Worm (Caenorhabditis elegans): ENCODE results near the gene irg-5.

irg-5 gene

DNA sequence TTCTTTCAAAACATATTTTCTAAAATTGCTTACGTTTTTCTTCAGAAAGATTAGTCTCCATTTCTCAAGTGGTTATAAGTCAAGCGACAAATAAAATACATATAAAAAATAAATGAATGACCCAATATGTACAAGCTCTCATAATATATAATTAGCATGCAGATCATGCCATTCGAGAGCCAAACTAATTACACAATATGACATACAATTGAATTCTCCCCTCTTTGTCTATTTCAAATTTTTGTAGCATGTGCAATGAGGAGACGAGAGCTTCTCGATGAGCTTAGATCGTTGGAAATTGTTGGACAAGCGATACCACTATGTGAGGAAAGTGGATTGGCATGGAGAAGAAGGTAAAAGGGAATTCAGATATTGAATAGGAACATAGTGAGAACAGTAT lies 31.0 kb downstream of the irg-5 start, which contains the start of gene hlh-34:
TSS of gene hlh-34 (minus strand) at position 101 of the 400 bp plus-strand sequence.
- TF ChIP-seq bed-2 (GFP tag; IDR thresholded peaks at IDR 0.05): no peak
- no peak for TF ChIP-seq chd-7 (tag; optimal IDR thresholded peaks at IDR 0.05)
- TF ChIP-seq die-1 (tag; optimal IDR thresholded peaks at IDR 0.05): no peak
- no peak for TF ChIP-seq zfh-2 (GFP tag; conservative IDR thresholded peaks at IDR 0.05)
- no peak for TF ChIP-seq efl-1 (GFP tag; optimal IDR thresholded peaks at IDR 0.05)
- no peak for TF ChIP-seq ztf-18 (tag; optimal IDR thresholded peaks at IDR 0.05)

DNA sequence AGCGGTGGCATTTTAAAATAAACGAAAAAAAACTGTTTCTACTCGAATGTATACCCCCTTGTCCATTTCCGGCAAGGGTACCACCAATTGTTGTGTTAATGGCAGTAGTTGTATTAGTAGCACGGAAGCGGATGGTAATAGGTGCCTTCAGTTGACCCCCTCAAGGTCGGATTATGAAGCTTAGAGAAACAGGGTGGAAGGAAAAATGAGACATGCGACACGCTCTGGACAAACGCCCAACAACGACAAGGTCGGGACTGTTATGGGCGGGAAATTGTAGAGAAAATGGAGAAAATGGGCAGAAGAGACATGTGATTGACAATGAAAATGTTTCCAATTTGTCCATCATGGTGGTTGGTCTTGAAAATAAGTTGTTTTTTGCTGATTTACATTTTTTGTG lies 34.3 kb downstream of the irg-5 start, which contains the start of gene T01D3.3:
TSS of gene T01D3.3 (plus strand) at position 312 of the 400 bp plus-strand sequence.
- TF ChIP-seq Y67H2A.10 (GFP tag; conservative IDR thresholded peaks at IDR 0.05) (no peak), ztf-6 (GFP tag; IDR thresholded peaks at IDR 0.05) (no peak), unc-62 (GFP tag; optimal IDR thresholded peaks at IDR 0.05) (no peak), ama-1 (optimal IDR thresholded peaks at IDR 0.05) (no peak), ama-1 (GFP tag; optimal IDR thresholded peaks at IDR 0.05) (no peak), B0336.3 (GFP tag; IDR thresholded peaks at IDR 0.05) (no peak), hsf-1 (GFP tag; IDR thresholded peaks at IDR 0.05) (no peak), aptf-2 (GFP tag; conservative IDR thresholded peaks at IDR 0.05) (no peak), F39B2.1 (GFP tag; IDR thresholded peaks at IDR 0.05) (no peak), nfyb-1 (GFP tag; IDR thresholded peaks at IDR 0.05) (no peak), mcd-1 (GFP tag; IDR thresholded peaks at IDR 0.05) (no peak)

DNA sequence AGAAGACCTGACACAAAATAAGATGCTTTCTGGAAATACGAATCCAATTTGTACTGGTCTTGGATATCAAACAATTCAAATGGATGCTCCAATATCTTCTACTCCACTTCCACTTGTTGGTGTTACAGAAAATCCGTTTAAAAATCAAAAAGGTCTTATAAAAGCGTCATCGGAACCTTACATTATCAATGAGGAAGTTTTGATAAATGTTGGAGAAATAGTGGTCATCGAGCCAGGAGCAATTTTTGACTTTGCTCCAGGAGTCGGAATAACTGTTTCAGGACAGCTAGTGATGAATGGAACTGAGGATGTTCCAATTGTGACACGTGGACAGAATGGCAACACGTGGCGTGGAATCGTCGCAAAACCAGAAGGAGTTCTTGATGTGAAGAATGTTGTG lies 44.2 kb downstream of the irg-5 start:
- TF ChIP-seq bed-1 (GFP tag; IDR thresholded peaks at IDR 0.05) (no peak), F22D6.2 (tag; optimal IDR thresholded peaks at IDR 0.05) (no peak), hlh-26 (GFP tag; conservative IDR thresholded peaks at IDR 0.05) (no peak), madf-10 (tag; optimal IDR thresholded peaks at IDR 0.05) (no peak), pha-4 (tag; optimal IDR thresholded peaks at IDR 0.05) (no peak), unc-62 (GFP tag; optimal IDR thresholded peaks at IDR 0.05) (no peak), ekl-4 (GFP tag; IDR thresholded peaks at IDR 0.05) (no peak), B0261.1 (tag; optimal IDR thresholded peaks at IDR 0.05) (no peak), attf-3 (GFP tag; conservative IDR thresholded peaks at IDR 0.05) (no peak), let-526 (GFP tag; IDR thresholded peaks at IDR 0.05) (no peak), ceh-91 (GFP tag; IDR thresholded peaks at IDR 0.05) (no peak), cebp-2 (GFP tag; IDR thresholded peaks at IDR 0.05) (no peak), K12H6.12 (tag; optimal IDR thresholded peaks at IDR 0.05) (no peak), hmg-20 (GFP tag; IDR thresholded peaks at IDR 0.05) (no peak), nfyb-1 (GFP tag; IDR thresholded peaks at IDR 0.05) (no peak), ztf-28 (GFP tag; IDR thresholded peaks at IDR 0.05) (no peak), F57C9.4 (tag; optimal IDR thresholded peaks at IDR 0.05) (no peak), lin-54 (GFP tag; optimal IDR thresholded peaks at IDR 0.05) (no peak), mcd-1 (GFP tag; IDR thresholded peaks at IDR 0.05) (no peak)

DNA sequence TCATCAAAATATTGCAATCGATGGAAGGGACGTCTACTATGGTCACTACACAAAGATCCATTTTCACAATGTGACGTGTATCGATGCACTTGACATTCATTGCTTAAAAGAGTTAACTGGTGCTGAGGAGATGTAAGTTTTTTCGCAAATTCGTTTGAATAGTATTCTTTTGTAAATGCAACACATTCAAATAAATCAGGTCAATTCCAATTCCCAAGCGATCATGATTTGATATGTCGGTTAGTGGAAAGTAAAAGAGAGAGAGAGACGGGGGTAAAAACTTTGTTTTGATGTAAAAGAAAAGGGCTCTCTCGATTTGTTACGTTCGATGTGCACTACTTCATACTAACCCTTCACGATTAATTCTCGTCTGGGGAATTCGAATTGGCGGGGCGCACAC lies 48.0 kb downstream of the irg-5 start:
- no peak for TF ChIP-seq athp-1 (tag; optimal IDR thresholded peaks at IDR 0.05)
- no peak for TF ChIP-seq tlf-1 (GFP tag; optimal IDR thresholded peaks at IDR 0.05)
- no peak for TF ChIP-seq ztf-6 (GFP tag; IDR thresholded peaks at IDR 0.05)
- no peak for TF ChIP-seq ceh-40 (GFP tag; IDR thresholded peaks at IDR 0.05)
- no peak for TF ChIP-seq F22D6.2 (tag; optimal IDR thresholded peaks at IDR 0.05)
- no peak for TF ChIP-seq ama-1 (optimal IDR thresholded peaks at IDR 0.05)
- TF ChIP-seq ama-1 (GFP tag; optimal IDR thresholded peaks at IDR 0.05): no peak
- no peak for TF ChIP-seq chd-7 (tag; optimal IDR thresholded peaks at IDR 0.05)
- no peak for TF ChIP-seq ceh-91 (GFP tag; IDR thresholded peaks at IDR 0.05)
- no peak for TF ChIP-seq hlh-26 (GFP tag; conservative IDR thresholded peaks at IDR 0.05)
- TF ChIP-seq nhr-179 (tag; optimal IDR thresholded peaks at IDR 0.05): no peak
- no peak for TF ChIP-seq F52B5.7 (tag; optimal IDR thresholded peaks at IDR 0.05)
- TF ChIP-seq aptf-3 (GFP tag; IDR thresholded peaks at IDR 0.05): no peak

Measured in whole organism, young adult.